Fruit fly (Drosophila melanogaster) whole organism, larva: Measurements from ENCODE around the gene CG13117.

Experiments used
- noc ChIP-seq: fragments of 200-800 bp; sonication (Bioruptor generic); optimal IDR thresholded peaks from 3 replicates; lab custom pipeline; 2019; ENCODE audit warnings: missing biosample characterization, mild to moderate bottlenecking, missing genetic modification characterization, moderate library complexity

Gene CG13117

dm6 chr2L:9705872-9706317, 30.6 kb upstream of the CG13117 start, which contains the start of gene CG31710:
Gene CG31710 (minus strand): TSS chr2L:9705954.
- TF ChIP-seq noc (tag; lab: Kevin White, UChicago) = peak; percentile 46

- no peak for TF ChIP-seq noc (tag; lab: Kevin White, UChicago)
Observed at dm6 chr2L:9707103-9707502, 29.3 kb upstream of the CG13117 start.

- TF ChIP-seq noc (tag; lab: Kevin White, UChicago) = no peak
Observed at dm6 chr2L:9707514-9708094, 28.8 kb upstream of the CG13117 start.

dm6 chr2L:9711107-9711585, 25.3 kb upstream of the CG13117 start, which contains the start of gene CG4364:
Gene CG4364 (minus strand): TSS chr2L:9711271.
- no peak for TF ChIP-seq noc (tag; lab: Kevin White, UChicago)

dm6 chr2L:9728791-9729190, 7.7 kb upstream of the CG13117 start:
- no peak for TF ChIP-seq noc (tag; lab: Kevin White, UChicago)

- TF ChIP-seq noc (tag; lab: Kevin White, UChicago) = no peak
Observed at dm6 chr2L:9729618-9730284, 6.7 kb upstream of the CG13117 start, which contains the start of gene CG13116. Gene CG13116 (plus strand): TSS chr2L:9729940.

- no peak for TF ChIP-seq noc (tag; lab: Kevin White, UChicago)
Observed at dm6 chr2L:9731269-9731668, 5.2 kb upstream of the CG13117 start.

- TF ChIP-seq noc (tag; lab: Kevin White, UChicago) = no peak
Observed at dm6 chr2L:9734134-9734533, 2.3 kb upstream of the CG13117 start.

dm6 chr2L:9737360-9737759, 915 bp downstream of the CG13117 start:
- no peak for TF ChIP-seq noc (tag; lab: Kevin White, UChicago)

- TF ChIP-seq noc (tag; lab: Kevin White, UChicago) = no peak
Observed at dm6 chr2L:9737803-9738202, 1.4 kb downstream of the CG13117 start.

dm6 chr2L:9739685-9740084, 3.2 kb downstream of the CG13117 start:
- no peak for TF ChIP-seq noc (tag; lab: Kevin White, UChicago)

dm6 chr2L:9743823-9744222, 7.4 kb downstream of the CG13117 start:
- TF ChIP-seq noc (tag; lab: Kevin White, UChicago) = no peak

dm6 chr2L:9744634-9745033, 8.2 kb downstream of the CG13117 start:
- no peak for TF ChIP-seq noc (tag; lab: Kevin White, UChicago)

- no peak for TF ChIP-seq noc (tag; lab: Kevin White, UChicago)
Observed at dm6 chr2L:9746236-9747225, 10.1 kb downstream of the CG13117 start, which contains the start of gene Nckx30C. Gene Nckx30C (minus strand): TSS chr2L:9746495.

dm6 chr2L:9749745-9750144, 13.3 kb downstream of the CG13117 start, which contains the start of gene Cyp4e3:
Gene Cyp4e3 (minus strand): TSS chr2L:9750071.
- TF ChIP-seq noc (tag; lab: Kevin White, UChicago) = no peak
